Worm (Caenorhabditis elegans): ENCODE data around the gene H11L12.1.

Gene H11L12.1

ce11 chrX:17711598-17711997, at the start of gene H11L12.1:
TSS of gene H11L12.1 (minus strand) at chrX:17711698.
- no peak for TF ChIP-seq unc-62 (GFP tag; optimal IDR thresholded peaks at IDR 0.05)

DNA sequence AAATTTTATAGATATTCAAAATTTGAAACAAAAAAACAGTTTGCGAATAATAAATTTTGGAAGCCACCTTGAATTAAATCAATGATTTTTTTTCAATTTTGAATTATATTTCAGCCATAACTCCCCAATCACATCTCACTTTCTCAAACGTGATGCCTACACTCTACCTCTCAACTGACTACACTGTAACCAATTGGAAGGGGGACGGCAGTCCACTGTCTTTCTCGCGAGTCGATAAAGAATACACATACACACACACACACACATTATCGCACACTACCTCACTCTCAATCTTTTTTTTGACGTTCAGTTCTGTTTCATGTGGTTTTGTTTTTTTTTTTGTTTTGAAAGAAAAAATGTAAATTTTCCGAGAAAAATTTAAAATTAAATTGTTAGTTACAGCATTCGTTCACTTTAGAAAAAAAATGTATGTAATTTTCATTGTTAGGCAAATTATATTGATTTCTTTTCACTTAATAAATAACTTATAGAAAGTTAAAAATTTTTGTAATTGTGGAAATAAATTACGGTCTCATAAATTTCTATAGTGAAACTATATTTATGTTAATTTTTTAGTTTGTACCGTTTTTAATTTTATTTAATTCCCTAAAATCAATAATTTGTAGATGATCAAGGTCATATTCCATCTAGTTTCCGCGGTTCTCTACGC, 3.0 kb upstream of the H11L12.1 start, which contains the start of gene cTel55X.1:
Gene cTel55X.1, plus strand, starts transcription at position 620 of the 670 bp plus-strand sequence.
- TF ChIP-seq unc-62 (GFP tag; optimal IDR thresholded peaks at IDR 0.05) = no peak

DNA sequence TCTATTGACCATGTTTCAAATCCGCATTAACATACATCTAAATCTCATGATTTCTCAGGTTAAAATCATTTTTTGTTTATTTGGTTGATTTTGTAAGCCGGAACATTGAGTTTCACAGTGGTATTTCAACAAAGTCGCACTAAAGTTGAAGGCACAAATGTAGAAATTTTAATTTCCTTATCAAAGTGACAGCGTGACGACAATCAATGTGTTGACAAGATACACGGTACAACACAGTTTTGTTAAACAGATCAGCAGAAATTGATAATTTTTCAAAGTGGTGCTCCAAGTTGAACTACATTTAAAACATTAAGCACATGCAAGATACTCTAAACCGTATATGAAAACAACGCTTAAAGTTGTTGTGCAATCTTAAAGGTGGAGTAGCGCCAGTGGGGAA, 8.9 kb downstream of the H11L12.1 start:
- no peak for TF ChIP-seq unc-62 (GFP tag; optimal IDR thresholded peaks at IDR 0.05)

- no peak for TF ChIP-seq unc-62 (GFP tag; optimal IDR thresholded peaks at IDR 0.05)
Observed at ce11 chrX:17694669-17695282, 16.7 kb downstream of the H11L12.1 start, which contains the start of gene cgt-2. TSS of gene cgt-2 (plus strand) at chrX:17695232.

ce11 chrX:17685959-17686358, 25.5 kb downstream of the H11L12.1 start:
- no peak for TF ChIP-seq unc-62 (GFP tag; optimal IDR thresholded peaks at IDR 0.05)

DNA sequence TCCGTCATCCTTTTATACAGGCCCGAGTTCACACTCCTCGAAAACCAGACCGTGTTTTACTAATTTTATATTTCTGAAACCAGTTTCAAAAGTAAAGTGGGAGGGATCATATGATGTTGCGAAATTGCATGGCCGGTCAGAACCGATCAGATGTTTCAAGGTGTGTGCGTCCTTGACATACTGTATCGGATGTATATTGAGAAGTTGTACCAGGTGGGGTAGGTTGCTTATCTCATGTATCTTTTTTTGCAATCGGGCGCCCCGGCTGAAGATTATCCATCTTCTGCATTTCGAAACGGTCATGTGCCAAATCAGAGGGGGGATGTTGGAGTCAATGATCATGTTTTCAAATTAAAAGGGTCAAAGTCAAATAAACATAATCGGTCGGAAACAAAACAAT, 26.7 kb downstream of the H11L12.1 start, which contains the start of gene T23E7.6:
Gene T23E7.6, minus strand, starts transcription at position 45 of the 400 bp plus-strand sequence.
- no peak for TF ChIP-seq unc-62 (GFP tag; optimal IDR thresholded peaks at IDR 0.05)

DNA sequence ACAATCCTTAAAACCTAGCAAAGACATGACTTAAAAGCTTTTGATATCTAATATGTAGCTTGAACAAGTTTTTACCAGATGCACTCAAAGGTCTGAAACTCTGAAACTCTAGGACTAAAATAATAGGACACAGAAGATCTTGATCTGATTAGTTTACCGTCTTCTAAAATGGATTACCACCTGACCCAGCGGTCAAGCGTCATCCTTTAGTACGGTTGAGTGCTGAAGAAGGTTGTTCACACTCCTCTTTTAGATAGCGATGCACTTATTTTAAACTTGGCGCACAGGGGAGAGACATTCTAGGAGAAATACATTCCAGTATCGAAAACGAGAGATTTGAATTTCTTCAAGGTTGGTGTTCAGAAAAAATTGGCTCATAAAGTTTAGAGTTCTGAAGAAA, 27.8 kb downstream of the H11L12.1 start:
- TF ChIP-seq unc-62 (GFP tag; optimal IDR thresholded peaks at IDR 0.05) = no peak

ce11 chrX:17682280-17682679, 29.2 kb downstream of the H11L12.1 start:
- TF ChIP-seq unc-62 (GFP tag; optimal IDR thresholded peaks at IDR 0.05) = no peak

DNA sequence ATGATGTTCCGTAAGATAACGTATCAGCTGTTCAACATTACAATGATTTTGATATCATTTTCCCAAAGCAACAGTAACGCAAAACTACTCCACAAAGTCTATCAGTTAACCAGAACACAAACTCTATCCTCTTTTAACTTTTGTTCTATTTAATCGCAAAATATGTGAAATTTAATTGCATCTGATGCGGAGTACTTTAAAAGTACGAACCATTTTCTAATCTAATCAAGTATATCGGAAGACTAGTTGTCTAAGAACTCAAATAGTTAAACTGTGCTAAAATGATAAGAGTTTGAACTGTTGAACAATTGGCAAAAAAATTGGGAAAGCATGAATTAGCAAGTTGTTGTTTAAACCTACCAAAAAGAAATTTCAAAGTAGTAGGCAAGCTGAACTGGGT, 30.0 kb downstream of the H11L12.1 start:
- TF ChIP-seq unc-62 (GFP tag; optimal IDR thresholded peaks at IDR 0.05) = no peak

ce11 chrX:17676679-17677078, 34.8 kb downstream of the H11L12.1 start:
- TF ChIP-seq unc-62 (GFP tag; optimal IDR thresholded peaks at IDR 0.05) = no peak

ce11 chrX:17675727-17676126, 35.8 kb downstream of the H11L12.1 start:
- TF ChIP-seq unc-62 (GFP tag; optimal IDR thresholded peaks at IDR 0.05) = no peak

DNA sequence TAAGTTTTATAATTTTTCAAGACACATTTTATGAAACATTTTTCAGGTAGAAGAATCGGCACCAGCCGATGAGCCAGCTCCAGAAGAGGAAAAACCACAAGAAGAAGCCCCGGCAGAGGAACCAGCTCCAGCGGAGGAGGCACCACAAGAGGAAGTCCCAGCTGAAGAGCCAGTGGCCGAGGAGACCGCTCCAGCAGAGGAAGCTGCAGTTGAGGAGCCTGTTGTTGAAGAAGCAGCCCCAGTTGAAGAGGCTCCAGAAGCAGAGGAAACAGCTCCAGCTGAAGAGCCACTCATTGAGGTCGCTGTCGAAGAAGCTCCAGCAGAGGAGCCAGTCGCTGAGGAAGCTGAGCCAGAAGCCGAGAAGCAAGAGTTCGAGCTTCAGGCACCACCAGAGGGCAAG, 37.2 kb downstream of the H11L12.1 start:
- TF ChIP-seq unc-62 (GFP tag; optimal IDR thresholded peaks at IDR 0.05) = no peak

- TF ChIP-seq unc-62 (GFP tag; optimal IDR thresholded peaks at IDR 0.05) = no peak
Observed at ce11 chrX:17672256-17672655, 39.2 kb downstream of the H11L12.1 start.

- no peak for TF ChIP-seq unc-62 (GFP tag; optimal IDR thresholded peaks at IDR 0.05)
Observed at ce11 chrX:17670379-17671077, 41.0 kb downstream of the H11L12.1 start, which contains the start of gene T23E7.2. TSS of gene T23E7.2 (plus strand) at chrX:17671027.

DNA sequence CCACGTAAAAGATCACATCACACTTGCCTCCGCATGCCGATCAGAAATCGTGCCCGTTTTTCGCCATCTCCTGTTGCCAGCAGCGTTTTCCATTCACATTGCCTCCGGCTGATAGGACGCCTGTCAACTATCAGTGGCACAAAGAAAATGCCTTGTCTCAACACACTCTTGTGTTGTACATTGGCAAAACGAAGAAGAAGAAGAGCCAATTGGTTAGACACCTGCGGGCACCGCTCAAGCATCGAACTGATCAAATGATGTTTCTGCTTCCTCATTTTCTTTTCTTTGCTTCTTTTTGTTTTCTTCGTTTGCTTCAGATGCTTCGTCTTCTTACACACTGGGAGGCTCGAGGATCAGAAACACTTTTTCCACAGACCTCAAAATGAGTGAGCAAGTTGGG, 44.2 kb downstream of the H11L12.1 start:
- no peak for TF ChIP-seq unc-62 (GFP tag; optimal IDR thresholded peaks at IDR 0.05)

- TF ChIP-seq unc-62 (GFP tag; optimal IDR thresholded peaks at IDR 0.05) = no peak
Observed at ce11 chrX:17662146-17662545, 49.4 kb downstream of the H11L12.1 start, which contains the start of gene nlp-6. TSS of gene nlp-6 (plus strand) at chrX:17662446.

Data from whole organism, dauer.